Worm (Caenorhabditis elegans) whole organism, L1 larva: ENCODE data around the gene F54C9.11.

Experiments
- C16A3.4 ChIP-seq: fragments of 150-350 bp; optimal IDR thresholded peaks from 2 replicates; lab custom pipeline; 2014; ENCODE audit warnings: missing biosample characterization, missing genetic modification characterization
- C34B4.2 ChIP-seq: sonication (generic microtip); optimal IDR thresholded peaks from 2 replicates; lab custom pipeline; 2017; ENCODE audit warnings: mild to moderate bottlenecking, missing genetic modification characterization, missing compliant biosample characterization
- aha-1 ChIP-seq: fragments of 150-350 bp; optimal IDR thresholded peaks from 2 replicates; lab custom pipeline; 2014; ENCODE audit warnings: missing biosample characterization, missing genetic modification characterization
- ama-1 ChIP-seq: fragments of 150-350 bp; optimal IDR thresholded peaks from 2 replicates; lab custom pipeline; 2014
- blmp-1 ChIP-seq: fragments of 150-350 bp; optimal IDR thresholded peaks from 2 replicates; lab custom pipeline; 2014; ENCODE audit warnings: missing biosample characterization, missing genetic modification characterization
- ceh-8 ChIP-seq: fragments of 200-800 bp; sonication (Bioruptor generic); optimal IDR thresholded peaks from 2 replicates; lab custom pipeline; 2018; ENCODE audit warnings: mild to moderate bottlenecking, missing genetic modification characterization, moderate library complexity, missing compliant biosample characterization
- ceh-82 ChIP-seq, 3 experiments: fragments of 150-350 bp in 1 of 3; sonication (generic microtip) in 2 of 3; optimal IDR thresholded peaks; 2 replicates each; lab custom pipeline; 2014 to 2017; ENCODE audit warnings: missing biosample characterization in 3 of 3, missing genetic modification characterization in 3 of 3
- ceh-88 ChIP-seq: fragments of 200-800 bp; sonication (Bioruptor generic); IDR thresholded peaks from 2 replicates; pipeline ENCODE4 v1.3.6; 2022; ENCODE audit warnings: missing genetic modification characterization, missing compliant biosample characterization
- ceh-90 ChIP-seq: sonication (generic microtip); optimal IDR thresholded peaks from 2 replicates; lab custom pipeline; 2016; ENCODE audit warnings: missing genetic modification characterization, missing compliant biosample characterization
- ces-1 ChIP-seq: fragments of 150-350 bp; optimal IDR thresholded peaks from 2 replicates; lab custom pipeline; 2014; ENCODE audit warnings: missing biosample characterization, missing genetic modification reagents, missing genetic modification characterization
- dpl-1 ChIP-seq, 3 experiments: fragments of 150-350 bp in 2 of 3; sonication (generic microtip) in 1 of 3; optimal IDR thresholded peaks; 2 replicates each; lab custom pipeline; 2014 to 2017; ENCODE audit warnings: missing biosample characterization in 3 of 3, missing genetic modification characterization in 3 of 3, missing genetic modification reagents in 3 of 3
- dsc-1 ChIP-seq: sonication (generic microtip); optimal IDR thresholded peaks from 2 replicates; lab custom pipeline; 2016; ENCODE audit warnings: mild to moderate bottlenecking, missing genetic modification characterization, missing compliant biosample characterization
- efl-1 ChIP-seq, 4 experiments: fragments of 150-350 bp; optimal IDR thresholded peaks in 3 of 4; peaks in 1 of 4; 1 replicate in 1 of 4; 2 replicates in 3 of 4; lab custom pipeline; 2014; ENCODE audit warnings: missing biosample characterization in 2 of 4, missing genetic modification characterization in 2 of 4, missing genetic modification reagents in 2 of 4
- efl-3 ChIP-seq: fragments of 200-800 bp; sonication (Bioruptor generic); optimal IDR thresholded peaks from 2 replicates; lab custom pipeline; 2018; ENCODE audit warnings: mild to moderate bottlenecking, missing genetic modification characterization, missing compliant biosample characterization
- egl-27 ChIP-seq, 2 experiments: fragments of 150-350 bp in 1 of 2; sonication (generic microtip); optimal IDR thresholded peaks; 3 replicates each; lab custom pipeline; 2017 to 2018; ENCODE audit warnings: missing biosample characterization in 2 of 2, missing genetic modification characterization in 2 of 2, missing genetic modification reagents in 2 of 2
- elt-2 ChIP-seq: sonication (generic microtip); optimal IDR thresholded peaks from 2 replicates; lab custom pipeline; 2016; ENCODE audit warnings: missing genetic modification characterization, mild to moderate bottlenecking, inconsistent platforms, missing compliant biosample characterization, missing genetic modification reagents
- ets-5 ChIP-seq: fragments of 200-800 bp; sonication (Bioruptor generic); IDR thresholded peaks from 2 replicates; pipeline ENCODE4 v1.3.6; 2022; ENCODE audit warnings: missing genetic modification characterization, missing compliant biosample characterization
- fkh-4 ChIP-seq: sonication (generic microtip); optimal IDR thresholded peaks from 2 replicates; lab custom pipeline; 2016; ENCODE audit warnings: missing compliant biosample characterization, missing genetic modification characterization, borderline replicate concordance
- fkh-8 ChIP-seq: sonication (generic microtip); optimal IDR thresholded peaks from 2 replicates; lab custom pipeline; 2016; ENCODE audit warnings: mild to moderate bottlenecking, missing genetic modification characterization, missing compliant biosample characterization
- fos-1 ChIP-seq: fragments of 150-350 bp; optimal IDR thresholded peaks from 2 replicates; lab custom pipeline; 2014; ENCODE audit warnings: missing biosample characterization, missing genetic modification characterization
- hlh-17 ChIP-seq: fragments of 200-800 bp; sonication (Bioruptor generic); optimal IDR thresholded peaks from 2 replicates; lab custom pipeline; 2018; ENCODE audit warnings: missing genetic modification characterization, mild to moderate bottlenecking, missing compliant biosample characterization, moderate library complexity, borderline replicate concordance
- hpl-2 ChIP-seq: fragments of 150-350 bp; optimal IDR thresholded peaks from 2 replicates; lab custom pipeline; 2014; ENCODE audit warnings: missing biosample characterization, missing genetic modification reagents, missing genetic modification characterization
- isw-1 ChIP-seq: fragments of 200-800 bp; sonication (Bioruptor generic); IDR thresholded peaks from 2 replicates; pipeline ENCODE4 v1.3.6; 2022; ENCODE audit warnings: missing genetic modification characterization, missing compliant biosample characterization
- jun-1 ChIP-seq: fragments of 150-350 bp; optimal IDR thresholded peaks from 2 replicates; lab custom pipeline; 2014; ENCODE audit warnings: missing biosample characterization, missing genetic modification reagents, missing genetic modification characterization
- lin-35 ChIP-seq, 2 experiments: fragments of 150-350 bp; optimal IDR thresholded peaks; 2 replicates each; lab custom pipeline; 2014; ENCODE audit warnings: missing biosample characterization in 2 of 2, missing genetic modification characterization in 2 of 2, missing genetic modification reagents in 2 of 2
- lin-39 ChIP-seq: fragments of 150-350 bp; optimal IDR thresholded peaks from 2 replicates; lab custom pipeline; 2014; ENCODE audit warnings: missing biosample characterization, missing genetic modification reagents, missing genetic modification characterization
- lir-3 ChIP-seq: sonication (generic microtip); optimal IDR thresholded peaks from 2 replicates; lab custom pipeline; 2016; ENCODE audit warnings: mild to moderate bottlenecking, missing genetic modification characterization, moderate library complexity, missing compliant biosample characterization; ENCODE audit not compliant: poor library complexity
- lsy-2 ChIP-seq, 2 experiments: fragments of 150-350 bp; optimal IDR thresholded peaks; 2 replicates each; lab custom pipeline; 2014; ENCODE audit warnings: missing biosample characterization in 2 of 2, missing genetic modification characterization in 2 of 2
- nhr-11 ChIP-seq: fragments of 150-350 bp; optimal IDR thresholded peaks from 2 replicates; lab custom pipeline; 2014; ENCODE audit warnings: missing biosample characterization, missing genetic modification characterization
- nhr-12 ChIP-seq: sonication (generic microtip); optimal IDR thresholded peaks from 2 replicates; lab custom pipeline; 2017; ENCODE audit warnings: missing biosample characterization, missing genetic modification characterization
- nhr-20 ChIP-seq: sonication (generic microtip); optimal IDR thresholded peaks from 2 replicates; lab custom pipeline; 2016; ENCODE audit warnings: mild to moderate bottlenecking, missing genetic modification characterization, missing compliant biosample characterization
- nhr-28 ChIP-seq: fragments of 150-350 bp; optimal IDR thresholded peaks from 2 replicates; lab custom pipeline; 2014; ENCODE audit warnings: missing biosample characterization, missing genetic modification characterization
- nhr-71 ChIP-seq: sonication (generic microtip); optimal IDR thresholded peaks from 2 replicates; lab custom pipeline; 2016; ENCODE audit warnings: mild to moderate bottlenecking, missing genetic modification characterization, moderate library complexity, missing compliant biosample characterization
- nhr-76 ChIP-seq: sonication (generic microtip); optimal IDR thresholded peaks from 2 replicates; lab custom pipeline; 2017; ENCODE audit warnings: missing biosample characterization, missing genetic modification characterization
- pag-3 ChIP-seq: sonication (generic microtip); optimal IDR thresholded peaks from 2 replicates; lab custom pipeline; 2017; ENCODE audit warnings: missing genetic modification characterization, mild to moderate bottlenecking, missing compliant biosample characterization, antibody characterized with exemption, borderline replicate concordance; ENCODE audit not compliant: insufficient read depth
- pax-3 ChIP-seq: fragments of 200-800 bp; sonication (Bioruptor generic); optimal IDR thresholded peaks from 2 replicates; lab custom pipeline; 2018; ENCODE audit warnings: mild to moderate bottlenecking, missing genetic modification characterization, moderate library complexity, missing compliant biosample characterization
- rnt-1 ChIP-seq: sonication (generic microtip); optimal IDR thresholded peaks from 2 replicates; lab custom pipeline; 2016; ENCODE audit warnings: mild to moderate bottlenecking, missing genetic modification characterization, moderate library complexity, missing compliant biosample characterization
- skn-1 ChIP-seq: fragments of 150-350 bp; optimal IDR thresholded peaks from 2 replicates; lab custom pipeline; 2014; ENCODE audit warnings: missing biosample characterization, missing genetic modification characterization
- snpc-4 ChIP-seq: fragments of 150-350 bp; optimal IDR thresholded peaks from 2 replicates; lab custom pipeline; 2014; ENCODE audit warnings: missing biosample characterization, missing genetic modification characterization
- snu-23 ChIP-seq: sonication (generic microtip); optimal IDR thresholded peaks from 2 replicates; lab custom pipeline; 2016; ENCODE audit warnings: missing genetic modification characterization, missing compliant biosample characterization
- sptf-1 ChIP-seq: fragments of 150-350 bp; optimal IDR thresholded peaks from 2 replicates; lab custom pipeline; 2014; ENCODE audit warnings: missing biosample characterization, missing genetic modification characterization
- sup-37 ChIP-seq: fragments of 200-800 bp; sonication (Bioruptor generic); optimal IDR thresholded peaks from 2 replicates; lab custom pipeline; 2018; ENCODE audit warnings: mild to moderate bottlenecking, missing genetic modification characterization, missing compliant biosample characterization
- swsn-7 ChIP-seq: sonication (generic microtip); optimal IDR thresholded peaks from 2 replicates; lab custom pipeline; 2016; ENCODE audit warnings: missing genetic modification characterization, missing compliant biosample characterization
- tlp-1 ChIP-seq: fragments of 150-350 bp; optimal IDR thresholded peaks from 2 replicates; lab custom pipeline; 2014; ENCODE audit warnings: missing biosample characterization, missing genetic modification characterization
- unc-130 ChIP-seq: fragments of 150-350 bp; optimal IDR thresholded peaks from 2 replicates; lab custom pipeline; 2017; ENCODE audit warnings: missing biosample characterization, missing genetic modification characterization, inconsistent platforms
- unc-30 ChIP-seq: sonication (generic microtip); optimal IDR thresholded peaks from 2 replicates; lab custom pipeline; 2017; ENCODE audit warnings: missing biosample characterization, missing genetic modification characterization
- unc-62 ChIP-seq: fragments of 150-350 bp; optimal IDR thresholded peaks from 2 replicates; lab custom pipeline; 2014; ENCODE audit warnings: missing biosample characterization, missing genetic modification reagents, missing genetic modification characterization
- unc-86 ChIP-seq: sonication (generic microtip); optimal IDR thresholded peaks from 2 replicates; lab custom pipeline; 2016; ENCODE audit warnings: missing genetic modification characterization, missing compliant biosample characterization
- unc-98 ChIP-seq: fragments of 200-800 bp; sonication (Bioruptor generic); IDR thresholded peaks from 2 replicates; pipeline ENCODE4 v1.3.6; 2022; ENCODE audit warnings: missing genetic modification characterization, missing compliant biosample characterization
- vab-15 ChIP-seq: sonication (generic microtip); optimal IDR thresholded peaks from 2 replicates; lab custom pipeline; 2017; ENCODE audit warnings: missing genotype, mild to moderate bottlenecking, missing genetic modification characterization, missing compliant biosample characterization
- xbp-1 ChIP-seq: sonication (generic microtip); optimal IDR thresholded peaks from 2 replicates; lab custom pipeline; 2016; ENCODE audit warnings: missing genetic modification characterization, missing compliant biosample characterization
- zag-1 ChIP-seq: fragments of 150-350 bp; optimal IDR thresholded peaks from 2 replicates; lab custom pipeline; 2014; ENCODE audit warnings: missing biosample characterization, missing genetic modification characterization
- ztf-4 ChIP-seq: fragments of 150-350 bp; optimal IDR thresholded peaks from 2 replicates; lab custom pipeline; 2014; ENCODE audit warnings: missing biosample characterization, missing genetic modification characterization

The F54C9.11 gene

ce11 chrII:8546975-8547374, 37.9 kb downstream of the F54C9.11 start (continued):
- no peak for TF ChIP-seq pag-3 (tag; lab: Kevin White, UChicago)
- TF ChIP-seq ceh-88 (GFP tag; lab: Robert Waterston, UW): no peak
- no peak for TF ChIP-seq aha-1 (tag; lab: Kevin White, UChicago)
- peak; percentile 17 for TF ChIP-seq elt-2 (tag; lab: Kevin White, UChicago)
- no peak for TF ChIP-seq snu-23 (GFP tag; lab: Kevin White, UChicago)
- peak; percentile 27 for TF ChIP-seq dsc-1 (tag; lab: Kevin White, UChicago)
- TF ChIP-seq unc-62 (GFP tag; lab: Kevin White, UChicago): no peak
- TF ChIP-seq nhr-12 (tag; lab: Kevin White, UChicago): no peak
- TF ChIP-seq ceh-90 (tag; lab: Kevin White, UChicago): no peak
- peak; percentile 68 for TF ChIP-seq nhr-20 (tag; lab: Kevin White, UChicago)
- no peak for TF ChIP-seq vab-15 (tag; lab: Kevin White, UChicago)
- no peak for TF ChIP-seq lin-39 (tag; lab: Kevin White, UChicago)
- no peak for TF ChIP-seq unc-86 (tag; lab: Kevin White, UChicago)
- no peak for TF ChIP-seq isw-1 (GFP tag; lab: Robert Waterston, UW)
- no peak for TF ChIP-seq sup-37 (GFP tag; lab: Kevin White, UChicago)
- no peak for TF ChIP-seq hlh-17 (GFP tag; lab: Kevin White, UChicago)
- TF ChIP-seq nhr-76 (tag; lab: Kevin White, UChicago): no peak
- TF ChIP-seq efl-1 (optimal IDR thresholded peaks at IDR 0.05; lab: Kevin White, UChicago): peak; percentile 38 to 48
- peak; percentile 20 to 95 for TF ChIP-seq efl-1 (GFP tag; optimal IDR thresholded peaks at IDR 0.05 in 1 of 2; lab: Kevin White, UChicago)
- TF ChIP-seq zag-1 (tag; lab: Kevin White, UChicago): no peak
- no peak for TF ChIP-seq ceh-8
- TF ChIP-seq unc-130 (tag; lab: Kevin White, UChicago): no peak
- TF ChIP-seq lin-35 (GFP tag; optimal IDR thresholded peaks at IDR 0.05; lab: Kevin White, UChicago): peak; percentile 21 to 78
- TF ChIP-seq C34B4.2 (tag; lab: Kevin White, UChicago): no peak
- TF ChIP-seq tlp-1 (tag; lab: Kevin White, UChicago): no peak
- no peak for TF ChIP-seq ets-5 (GFP tag; lab: Robert Waterston, UW)
- no peak for TF ChIP-seq nhr-28 (tag; lab: Kevin White, UChicago)
- TF ChIP-seq fkh-4 (tag; lab: Kevin White, UChicago): no peak
- peak; percentile 25 for TF ChIP-seq fos-1
- TF ChIP-seq fkh-8: no peak
- TF ChIP-seq ama-1 (lab: Kevin White, UChicago): no peak
- no peak for TF ChIP-seq unc-98 (GFP tag; lab: Robert Waterston, UW)
- no peak for TF ChIP-seq pax-3 (tag; lab: Kevin White, UChicago)
- TF ChIP-seq jun-1 (tag; lab: Kevin White, UChicago): no peak
- no peak for TF ChIP-seq hpl-2 (GFP tag; lab: Kevin White, UChicago)
- TF ChIP-seq nhr-71 (tag; lab: Kevin White, UChicago): no peak
- peak in 1 of 2 experiments; percentile 69 for TF ChIP-seq lsy-2 (tag; optimal IDR thresholded peaks at IDR 0.05; lab: Kevin White, UChicago)
- TF ChIP-seq ces-1: no peak
- TF ChIP-seq swsn-7 (tag; lab: Kevin White, UChicago): peak; percentile 25
- TF ChIP-seq skn-1 (tag; lab: Kevin White, UChicago): peak; percentile 65
- TF ChIP-seq xbp-1 (tag; lab: Kevin White, UChicago): no peak
- peak; percentile 25 to 44 (median 28) for TF ChIP-seq ceh-82 (tag; optimal IDR thresholded peaks at IDR 0.05; lab: Kevin White, UChicago)
- no peak for TF ChIP-seq sptf-1 (tag; lab: Kevin White, UChicago)
- TF ChIP-seq nhr-11 (tag; lab: Kevin White, UChicago): no peak
- peak; percentile 25 for TF ChIP-seq blmp-1
- no peak for TF ChIP-seq efl-3 (GFP tag; lab: Kevin White, UChicago)
- TF ChIP-seq C16A3.4 (tag; lab: Kevin White, UChicago): peak; percentile 78
- TF ChIP-seq snpc-4: no peak
- TF ChIP-seq dpl-1 (GFP tag; optimal IDR thresholded peaks at IDR 0.05; lab: Kevin White, UChicago): peak in 2 of 3 experiments; percentile 25 to 44
- no peak for TF ChIP-seq egl-27 (tag; optimal IDR thresholded peaks at IDR 0.05; lab: Kevin White, UChicago)
- TF ChIP-seq ztf-4: no peak
- no peak for TF ChIP-seq unc-30 (tag; lab: Kevin White, UChicago)
- TF ChIP-seq lir-3 (tag; lab: Kevin White, UChicago): peak; percentile 48
- TF ChIP-seq rnt-1 (tag; lab: Kevin White, UChicago): peak; percentile 66
